Worm (Caenorhabditis elegans) whole organism, mixed stage, embryonic: ENCODE results near the gene dsb-3.

Experiments used
- ceh-83 ChIP-seq: fragments of 200-800 bp; sonication (Bioruptor generic); optimal IDR thresholded peaks from 2 replicates; lab custom pipeline; 2018; ENCODE audit warnings: mild to moderate bottlenecking, missing genetic modification characterization, missing compliant biosample characterization
- ces-1 ChIP-seq: fragments of 150-350 bp; optimal IDR thresholded peaks from 2 replicates; lab custom pipeline; 2014; ENCODE audit warnings: missing biosample characterization, missing genetic modification reagents, missing genetic modification characterization
- elt-1 ChIP-seq: sonication (generic microtip); optimal IDR thresholded peaks from 2 replicates; lab custom pipeline; 2017; ENCODE audit warnings: missing genetic modification characterization, mild to moderate bottlenecking, missing compliant biosample characterization, antibody characterized with exemption, moderate library complexity, borderline replicate concordance; ENCODE audit not compliant: insufficient read depth
- flh-1 ChIP-seq: fragments of 200-800 bp; sonication (Bioruptor generic); optimal IDR thresholded peaks from 2 replicates; lab custom pipeline; 2018; ENCODE audit warnings: mild to moderate bottlenecking, missing genetic modification characterization, moderate library complexity, missing compliant biosample characterization
- mep-1 ChIP-seq: fragments of 150-350 bp; optimal IDR thresholded peaks from 2 replicates; lab custom pipeline; 2017; ENCODE audit warnings: missing biosample characterization, missing genetic modification reagents, missing genetic modification characterization, inconsistent platforms
- nhr-2 ChIP-seq: fragments of 150-350 bp; optimal IDR thresholded peaks from 2 replicates; lab custom pipeline; 2014; ENCODE audit warnings: missing biosample characterization, missing genetic modification characterization
- nhr-237 ChIP-seq: fragments of 150-350 bp; optimal IDR thresholded peaks from 2 replicates; lab custom pipeline; 2014; ENCODE audit warnings: missing biosample characterization, missing genetic modification characterization
- nhr-28 ChIP-seq: fragments of 150-350 bp; optimal IDR thresholded peaks from 2 replicates; lab custom pipeline; 2014; ENCODE audit warnings: missing biosample characterization, missing genetic modification characterization
- snpc-4 ChIP-seq: fragments of 150-350 bp; optimal IDR thresholded peaks from 2 replicates; lab custom pipeline; 2014; ENCODE audit warnings: missing biosample characterization, missing genetic modification characterization
- sptf-1 ChIP-seq: sonication (generic microtip); optimal IDR thresholded peaks from 2 replicates; lab custom pipeline; 2017; ENCODE audit warnings: mild to moderate bottlenecking, missing genetic modification characterization, moderate library complexity, missing compliant biosample characterization
- unc-39 ChIP-seq: fragments of 150-350 bp; optimal IDR thresholded peaks from 2 replicates; lab custom pipeline; 2014; ENCODE audit warnings: missing biosample characterization, missing genetic modification characterization
- unc-62 ChIP-seq: fragments of 150-350 bp; optimal IDR thresholded peaks from 2 replicates; lab custom pipeline; 2014; ENCODE audit warnings: missing biosample characterization, missing genetic modification reagents, missing genetic modification characterization
- ztf-11 ChIP-seq: fragments of 150-350 bp; optimal IDR thresholded peaks from 2 replicates; lab custom pipeline; 2014; ENCODE audit warnings: missing biosample characterization, missing genetic modification characterization

ce11 chrIV:7764319-7764718 is 4.9 kb upstream of the dsb-3 start:
- TF ChIP-seq nhr-28 (tag; lab: Kevin White, UChicago) = no peak
- no peak for TF ChIP-seq unc-62 (GFP tag; lab: Kevin White, UChicago)
- no peak for TF ChIP-seq flh-1 (GFP tag; lab: Kevin White, UChicago)
- no peak for TF ChIP-seq nhr-2 (tag; lab: Kevin White, UChicago)
- no peak for TF ChIP-seq unc-39 (tag; lab: Kevin White, UChicago)
- no peak for TF ChIP-seq snpc-4 (tag; lab: Kevin White, UChicago)
- TF ChIP-seq ztf-11 = no peak
- TF ChIP-seq ces-1 (GFP tag; lab: Kevin White, UChicago) = no peak
- no peak for TF ChIP-seq elt-1 (tag; lab: Kevin White, UChicago)
- no peak for TF ChIP-seq sptf-1
- TF ChIP-seq mep-1 (tag; lab: Kevin White, UChicago) = no peak
- TF ChIP-seq ceh-83 = no peak
- TF ChIP-seq nhr-237 (tag; lab: Kevin White, UChicago) = no peak
